Fruit fly (Drosophila melanogaster): ENCODE data around the gene CG14273.

The CG14273 gene

DNA sequence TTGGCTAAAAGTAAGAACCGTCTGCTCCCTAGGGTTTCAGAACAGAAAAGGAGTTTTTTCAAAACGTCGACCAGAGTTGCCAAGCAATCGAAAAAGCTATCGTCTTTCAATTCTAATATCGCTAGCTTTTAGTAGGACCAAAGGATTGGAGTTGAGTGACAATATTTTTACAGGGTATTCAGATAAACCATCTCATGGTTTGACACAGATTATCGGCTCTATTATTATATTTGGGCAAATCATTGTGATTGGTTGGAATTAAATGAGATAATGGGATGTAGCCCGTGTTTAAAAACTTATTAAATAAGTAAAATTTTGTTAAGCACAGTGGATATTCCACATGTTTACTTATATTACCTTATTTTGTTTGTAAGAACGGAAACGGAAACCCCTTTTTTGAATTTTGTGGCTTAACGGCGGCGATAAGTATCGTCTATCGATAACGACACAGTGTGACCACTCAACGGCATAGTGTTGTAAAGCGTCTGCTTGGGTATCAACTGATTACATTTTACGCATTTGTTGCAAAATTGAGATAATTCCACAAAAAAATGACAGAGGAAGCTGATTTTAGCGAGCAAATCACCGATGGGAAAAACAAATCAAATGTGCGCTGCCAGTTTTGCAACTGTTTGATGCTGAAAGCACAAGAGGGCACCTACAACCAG, 22.5 kb upstream of the CG14273 start, which contains the start of the genes mtsh and strat:
Gene mtsh, minus strand, starts transcription at position 51 of the 668 bp plus-strand sequence.
Gene strat, plus strand, starts transcription at position 471 of the 668 bp plus-strand sequence.
- TF ChIP-seq kay (GFP tag; ENCODE audit: borderline replicate concordance) = no peak
- TF ChIP-seq cic (GFP tag; optimal IDR thresholded peaks at IDR 0.05) = peak; percentile 53
- peak; percentile 60 for TF ChIP-seq Mnt (GFP tag; optimal IDR thresholded peaks at IDR 0.05)
- no peak for TF ChIP-seq toe (GFP tag; optimal IDR thresholded peaks at IDR 0.05)
- peak; percentile 32 for TF ChIP-seq CG33017 (tag; optimal IDR thresholded peaks at IDR 0.05)
- TF ChIP-seq CG5204 (GFP tag; optimal IDR thresholded peaks at IDR 0.05) = no peak
- TF ChIP-seq Clk (GFP tag; optimal IDR thresholded peaks at IDR 0.05) = no peak
- TF ChIP-seq ovo (GFP tag; optimal IDR thresholded peaks at IDR 0.05) = peak; percentile 47
- peak; percentile 80 for TF ChIP-seq bab1 (GFP tag; optimal IDR thresholded peaks at IDR 0.05)
- peak; percentile 68 for TF ChIP-seq CG11617 (GFP tag; optimal IDR thresholded peaks at IDR 0.05)
- peak; percentile 65 for TF ChIP-seq CG7045 (GFP tag; optimal IDR thresholded peaks at IDR 0.05)
- TF ChIP-seq CG1620 (GFP tag; optimal IDR thresholded peaks at IDR 0.05) = peak; percentile 50
- TF ChIP-seq CG14711 (tag; optimal IDR thresholded peaks at IDR 0.05) = peak; percentile 63
- peak; percentile 77 for TF ChIP-seq Crg-1 (GFP tag; optimal IDR thresholded peaks at IDR 0.05)
- TF ChIP-seq cnc (optimal IDR thresholded peaks at IDR 0.05) = no peak
- peak; percentile 61 for TF ChIP-seq CG12768 (GFP tag; optimal IDR thresholded peaks at IDR 0.05)
- peak; percentile 58 for TF ChIP-seq tj (GFP tag; optimal IDR thresholded peaks at IDR 0.05)
- TF ChIP-seq Hr96 (GFP tag; optimal IDR thresholded peaks at IDR 0.05) = no peak
- peak; percentile 60 for TF ChIP-seq pad (GFP tag; optimal IDR thresholded peaks at IDR 0.05)
- peak; percentile 66 for TF ChIP-seq CG7101 (tag; optimal IDR thresholded peaks at IDR 0.05)

DNA sequence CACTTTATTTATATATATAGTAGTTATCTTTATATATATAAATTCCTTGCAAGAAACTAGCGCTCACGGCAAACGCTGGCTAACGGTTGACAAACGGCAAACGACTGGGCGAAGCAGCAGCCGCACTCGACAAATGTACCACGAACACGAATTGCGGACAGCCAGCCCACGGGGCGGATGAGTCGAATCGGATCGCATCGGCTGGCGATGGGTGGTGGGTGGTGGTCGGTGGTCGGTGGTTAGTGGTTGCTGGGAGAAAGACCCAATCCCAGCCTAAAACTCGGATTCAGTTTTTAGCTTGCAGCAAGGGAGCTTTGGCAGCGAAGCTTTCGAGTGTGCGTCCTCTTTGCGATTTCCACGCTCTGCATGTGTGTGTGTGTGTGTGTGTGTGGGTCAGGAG, 17.3 kb upstream of the CG14273 start, which contains the start of gene CG7781:
Gene CG7781, minus strand, starts transcription at position 260 of the 400 bp plus-strand sequence.
- TF ChIP-seq Hr96 (GFP tag; optimal IDR thresholded peaks at IDR 0.05) (no peak), CG12768 (GFP tag; optimal IDR thresholded peaks at IDR 0.05) (peak; percentile 59), cnc (optimal IDR thresholded peaks at IDR 0.05) (no peak), CG7101 (tag; optimal IDR thresholded peaks at IDR 0.05) (no peak), bab1 (GFP tag; optimal IDR thresholded peaks at IDR 0.05) (no peak), Mnt (GFP tag; optimal IDR thresholded peaks at IDR 0.05) (no peak), cic (GFP tag; optimal IDR thresholded peaks at IDR 0.05) (peak; percentile 34)

DNA sequence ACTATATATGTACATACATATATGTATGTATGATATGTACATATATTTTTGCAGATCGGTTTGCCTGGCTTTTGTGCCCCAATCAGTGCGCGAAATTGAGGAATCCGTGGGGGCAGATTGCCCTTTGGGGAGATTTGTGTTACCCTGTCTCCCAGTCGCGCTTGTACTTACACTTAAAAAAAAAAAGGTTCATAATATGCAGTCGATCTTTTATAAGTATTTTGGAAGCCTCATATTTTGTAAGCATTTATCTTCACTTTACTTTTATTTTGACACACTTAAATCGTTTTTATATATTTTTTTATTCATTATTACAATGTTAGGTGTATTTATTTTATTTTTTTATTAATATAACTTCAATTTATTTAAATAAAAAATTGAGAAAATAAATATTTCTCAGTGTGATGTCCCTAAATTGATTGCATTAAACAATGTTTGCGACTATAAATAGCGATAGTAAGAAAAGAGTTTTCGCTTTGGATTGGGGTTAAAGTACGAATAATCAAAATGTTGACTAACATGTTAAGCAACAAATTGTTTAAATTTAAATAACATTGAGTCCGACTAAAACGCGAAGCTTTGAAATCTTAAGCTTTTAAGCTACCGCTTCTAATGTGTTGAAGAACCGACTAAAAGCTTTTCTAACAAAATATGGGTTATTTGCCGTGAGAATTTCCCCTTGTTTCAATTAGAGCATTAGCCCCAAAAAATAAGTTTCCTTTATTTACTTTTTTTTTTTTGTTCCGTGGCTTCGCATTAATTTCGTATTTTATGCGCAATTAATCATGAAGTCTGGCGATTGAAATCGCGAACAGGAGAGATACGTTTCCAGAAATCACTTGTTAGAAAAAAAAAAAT, 15.9 kb upstream of the CG14273 start:
- TF ChIP-seq CG7101 (tag; optimal IDR thresholded peaks at IDR 0.05) (peak; percentile 17), bab1 (GFP tag; optimal IDR thresholded peaks at IDR 0.05) (no peak), CG33017 (tag; optimal IDR thresholded peaks at IDR 0.05) (peak; percentile 68), CG11617 (GFP tag; optimal IDR thresholded peaks at IDR 0.05) (peak; percentile 42), cic (GFP tag; optimal IDR thresholded peaks at IDR 0.05) (no peak), CG12768 (GFP tag; optimal IDR thresholded peaks at IDR 0.05) (peak; percentile 59)

DNA sequence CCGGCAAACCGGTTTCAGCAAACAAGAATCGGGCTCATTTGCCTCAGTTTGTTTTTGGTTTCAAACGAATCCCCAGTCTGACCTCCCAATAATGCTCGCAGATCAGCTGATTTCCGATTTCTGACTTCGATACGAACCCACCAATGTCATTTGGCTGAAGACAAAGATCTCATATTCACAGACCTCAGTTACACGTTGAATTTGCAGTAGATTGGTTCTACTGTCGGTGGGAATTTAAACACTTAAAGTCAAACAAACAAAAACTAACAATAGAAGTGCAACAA, 15.3 kb upstream of the CG14273 start, which contains the start of gene CG14275:
Gene CG14275, plus strand, starts transcription at position 185 of the 284 bp plus-strand sequence.
- no peak for TF ChIP-seq ovo (GFP tag; optimal IDR thresholded peaks at IDR 0.05)
- no peak for TF ChIP-seq CG1620 (GFP tag; optimal IDR thresholded peaks at IDR 0.05)
- TF ChIP-seq cnc (optimal IDR thresholded peaks at IDR 0.05) = no peak
- TF ChIP-seq kay (GFP tag; ENCODE audit: borderline replicate concordance) = no peak
- TF ChIP-seq Mnt (GFP tag; optimal IDR thresholded peaks at IDR 0.05) = no peak
- no peak for TF ChIP-seq toe (GFP tag; optimal IDR thresholded peaks at IDR 0.05)
- no peak for TF ChIP-seq Hr96 (GFP tag; optimal IDR thresholded peaks at IDR 0.05)

DNA sequence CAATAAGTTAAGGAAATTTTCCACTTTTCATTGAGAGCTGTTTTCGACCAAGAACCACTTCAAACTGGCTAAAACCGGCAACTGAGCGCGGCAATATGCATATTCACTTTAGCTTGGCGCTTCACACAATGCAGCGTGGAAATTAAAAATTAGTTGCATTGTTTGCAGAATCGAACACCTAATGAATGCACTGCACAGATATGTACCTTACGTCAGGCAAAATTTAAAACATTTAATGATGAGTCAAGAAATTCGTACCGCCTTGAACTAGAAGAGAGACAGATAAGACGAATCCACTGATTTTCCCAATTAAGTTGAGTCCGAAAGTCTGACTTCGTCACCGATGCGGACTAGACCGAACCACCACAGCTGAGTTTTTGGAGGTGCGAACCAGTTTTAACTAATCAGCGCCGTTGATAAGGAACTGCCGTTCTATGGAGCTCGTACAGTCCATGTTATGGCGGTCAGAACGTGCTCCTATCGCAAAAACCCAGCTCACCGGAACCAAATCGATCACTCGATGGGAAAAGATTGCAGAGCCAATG, 14.6 kb upstream of the CG14273 start:
- TF ChIP-seq CG1620 (GFP tag; optimal IDR thresholded peaks at IDR 0.05) = no peak
- TF ChIP-seq tj (GFP tag; optimal IDR thresholded peaks at IDR 0.05) = peak; percentile 96

DNA sequence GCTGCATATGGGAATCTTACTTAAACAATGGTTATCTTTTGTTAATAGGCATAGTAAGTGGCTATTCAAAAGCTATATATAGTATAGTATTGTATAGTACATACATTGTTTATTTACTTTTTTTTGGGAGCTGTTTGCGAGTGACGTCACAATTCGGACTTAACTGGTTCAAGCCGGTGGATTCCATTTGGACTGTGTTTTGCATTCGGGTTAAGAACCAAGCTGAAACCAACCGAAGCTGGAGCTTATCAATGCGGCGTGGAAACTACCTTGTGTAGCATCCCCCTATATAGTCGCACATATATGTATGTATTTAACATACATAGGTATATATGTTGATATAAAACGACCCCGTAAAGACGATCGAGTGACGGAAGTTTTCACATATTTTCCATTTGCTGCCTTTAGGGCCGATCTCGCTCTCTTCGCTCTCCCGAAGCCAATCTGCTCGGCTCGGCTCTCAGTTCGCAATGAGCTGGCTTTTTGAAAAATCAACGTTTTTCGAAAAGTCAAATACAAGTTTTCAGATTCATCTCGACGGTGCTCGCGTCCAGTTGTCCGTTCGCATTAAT, 13.9 kb upstream of the CG14273 start:
- TF ChIP-seq CG14711 (tag; optimal IDR thresholded peaks at IDR 0.05) (no peak), kay (GFP tag; ENCODE audit: borderline replicate concordance) (peak; percentile 85), toe (GFP tag; optimal IDR thresholded peaks at IDR 0.05) (no peak), CG7101 (tag; optimal IDR thresholded peaks at IDR 0.05) (no peak), CG12768 (GFP tag; optimal IDR thresholded peaks at IDR 0.05) (no peak), CG11617 (GFP tag; optimal IDR thresholded peaks at IDR 0.05) (no peak), CG1620 (GFP tag; optimal IDR thresholded peaks at IDR 0.05) (no peak)
